Worm (Caenorhabditis elegans): ENCODE measurements around the gene Y75B8A.23.
A peak's percentile ranks its signal among the peaks of the same experiment; 100 is the strongest.

Y75B8A.23 gene

ce11 chrIII:12226089-12226682 is 24.3 kb upstream of the Y75B8A.23 start, which contains the start of the genes Y75B8A.18 and Y75B8A.19 (continued):
- no peak for TF ChIP-seq ceh-20 (GFP tag; IDR thresholded peaks at IDR 0.05)
- TF ChIP-seq daf-8 (GFP tag; IDR thresholded peaks at IDR 0.05) = no peak
- no peak for TF ChIP-seq saeg-2 (GFP tag; IDR thresholded peaks at IDR 0.05)
- no peak for TF ChIP-seq spr-1 (tag; optimal IDR thresholded peaks at IDR 0.05)
- TF ChIP-seq dpl-1 (GFP tag; optimal IDR thresholded peaks at IDR 0.05) = peak; percentile 85
- TF ChIP-seq nhr-6 (tag; optimal IDR thresholded peaks at IDR 0.05) = peak; percentile 24
- TF ChIP-seq gei-8 (GFP tag; optimal IDR thresholded peaks at IDR 0.05) = no peak
- TF ChIP-seq mep-1 (tag; optimal IDR thresholded peaks at IDR 0.05) = peak; percentile 42
- TF ChIP-seq hif-1 (tag; optimal IDR thresholded peaks at IDR 0.05) = peak in 1 of 2 experiments; percentile 10
- peak; percentile 4 for TF ChIP-seq dve-1 (tag; optimal IDR thresholded peaks at IDR 0.05; ENCODE audit: insufficient read depth)
- no peak for TF ChIP-seq ceh-28 (tag; optimal IDR thresholded peaks at IDR 0.05)
- peak in 1 of 2 experiments; percentile 56 for TF ChIP-seq lsy-2 (tag; optimal IDR thresholded peaks at IDR 0.05)
- no peak for TF ChIP-seq ceh-44 (GFP tag; IDR thresholded peaks at IDR 0.05)
- no peak for TF ChIP-seq zfp-2 (tag; optimal IDR thresholded peaks at IDR 0.05)
- TF ChIP-seq lin-15B (tag; optimal IDR thresholded peaks at IDR 0.05) = no peak
- peak; percentile 48 for TF ChIP-seq hlh-30 (tag; optimal IDR thresholded peaks at IDR 0.05; ENCODE audit: insufficient read depth)
- TF ChIP-seq nhr-48 (tag; optimal IDR thresholded peaks at IDR 0.05) = no peak
- no peak for TF ChIP-seq nhr-76 (tag; optimal IDR thresholded peaks at IDR 0.05)
- TF ChIP-seq dmd-6 (GFP tag; IDR thresholded peaks at IDR 0.05) = no peak

DNA sequence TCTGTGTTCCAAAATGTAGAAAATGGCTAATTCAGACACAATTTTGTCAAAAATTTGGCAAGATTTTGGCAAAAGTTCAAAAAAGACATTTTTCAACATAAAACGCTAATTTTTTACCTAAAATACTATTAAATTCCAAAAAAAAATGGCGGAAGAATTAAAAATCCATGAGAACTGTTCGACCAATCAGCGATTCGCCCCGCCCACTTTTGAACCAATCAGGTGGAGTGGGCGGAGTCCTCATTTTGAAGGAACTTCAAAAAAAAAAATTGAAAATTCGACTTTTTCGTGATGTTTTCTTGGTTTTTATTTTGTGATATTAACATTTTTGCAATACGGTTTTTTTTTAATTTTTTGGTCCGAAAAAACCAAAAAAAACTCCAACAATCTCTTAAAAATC is 22.5 kb upstream of the Y75B8A.23 start:
- TF ChIP-seq jun-1 (tag; optimal IDR thresholded peaks at IDR 0.05) = no peak
- TF ChIP-seq aha-1 (tag) = peak; percentile 5

ce11 chrIII:12230195-12230594 is 20.3 kb upstream of the Y75B8A.23 start:
- TF ChIP-seq unc-62 (GFP tag; optimal IDR thresholded peaks at IDR 0.05 in 1 of 2) (peak in 1 of 2 experiments; percentile 27), unc-62 (tag; optimal IDR thresholded peaks at IDR 0.05) (no peak), fkh-10 (GFP tag; optimal IDR thresholded peaks at IDR 0.05) (no peak)

DNA sequence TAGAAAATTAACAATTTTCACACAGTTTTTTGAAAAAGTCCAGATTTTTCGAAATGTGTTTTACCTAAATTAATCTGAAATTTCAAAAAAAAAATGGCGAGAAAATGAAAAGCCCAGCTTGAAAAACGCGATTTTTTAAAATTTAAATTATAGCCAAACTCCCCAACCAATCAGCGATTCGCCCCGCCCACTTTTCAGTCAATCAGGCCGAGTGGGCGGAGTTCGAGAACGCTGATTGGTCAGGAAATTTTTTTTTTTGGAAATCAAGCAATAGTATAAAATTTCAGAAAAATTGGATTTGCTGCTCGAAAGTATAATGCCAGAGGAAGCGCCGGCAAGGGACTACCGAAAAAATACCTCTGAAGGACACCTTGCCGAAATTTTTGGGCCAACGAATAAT is 18.9 kb upstream of the Y75B8A.23 start:
- TF ChIP-seq egl-27 (tag; optimal IDR thresholded peaks at IDR 0.05) (no peak), pha-4 (GFP tag; IDR thresholded peaks at IDR 0.05) (no peak), pha-4 (tag; optimal IDR thresholded peaks at IDR 0.05) (no peak), tag-97 (GFP tag; IDR thresholded peaks at IDR 0.05) (no peak), nhr-28 (tag; optimal IDR thresholded peaks at IDR 0.05) (no peak), zfp-3 (GFP tag; conservative IDR thresholded peaks at IDR 0.05) (no peak), madf-9 (GFP tag; conservative IDR thresholded peaks at IDR 0.05) (no peak), lin-15B (tag; optimal IDR thresholded peaks at IDR 0.05) (no peak), snpc-1.2 (GFP tag; IDR thresholded peaks at IDR 0.05) (no peak), ceh-32 (tag; optimal IDR thresholded peaks at IDR 0.05; ENCODE audit: poor library complexity) (no peak), fos-1 (tag; optimal IDR thresholded peaks at IDR 0.05) (no peak), daf-12 (tag; optimal IDR thresholded peaks at IDR 0.05) (no peak), cey-2 (tag; optimal IDR thresholded peaks at IDR 0.05; ENCODE audit: borderline replicate concordance, insufficient read depth) (no peak), F26F4.8 (GFP tag; conservative IDR thresholded peaks at IDR 0.05) (no peak), ztf-11 (tag; optimal IDR thresholded peaks at IDR 0.05) (no peak), nhr-77 (tag; optimal IDR thresholded peaks at IDR 0.05) (no peak), ZK337.2 (GFP tag; IDR thresholded peaks at IDR 0.05) (no peak), aha-1 (tag) (no peak)

Measured in whole organism, L4 larva.